Worm (Caenorhabditis elegans): ENCODE results near the gene hda-6.

hda-6 gene

ce11 chrIV:5367899-5368298, 3.8 kb upstream of the hda-6 start:
- no peak for TF ChIP-seq nhr-232 (tag; optimal IDR thresholded peaks at IDR 0.05)
- TF ChIP-seq pha-2 (tag; optimal IDR thresholded peaks at IDR 0.05), result no peak
- TF ChIP-seq sdc-2 (tag; optimal IDR thresholded peaks at IDR 0.05), result no peak
- TF ChIP-seq pros-1 (tag; optimal IDR thresholded peaks at IDR 0.05), result no peak
- TF ChIP-seq lim-6 (tag; optimal IDR thresholded peaks at IDR 0.05), result no peak
- TF ChIP-seq elt-4 (tag; optimal IDR thresholded peaks at IDR 0.05), result no peak
- no peak for TF ChIP-seq unc-55 (GFP tag; optimal IDR thresholded peaks at IDR 0.05)
- TF ChIP-seq nhr-11 (tag; optimal IDR thresholded peaks at IDR 0.05), result no peak
- no peak for TF ChIP-seq T23F11.4 (GFP tag; optimal IDR thresholded peaks at IDR 0.05)
- TF ChIP-seq nfya-1 (tag; optimal IDR thresholded peaks at IDR 0.05), result no peak

- TF ChIP-seq ceh-22 (tag; optimal IDR thresholded peaks at IDR 0.05) (no peak), eyg-1 (tag; optimal IDR thresholded peaks at IDR 0.05) (no peak), unc-55 (GFP tag; optimal IDR thresholded peaks at IDR 0.05) (no peak), pax-1 (tag; optimal IDR thresholded peaks at IDR 0.05) (no peak), gmeb-2 (tag; optimal IDR thresholded peaks at IDR 0.05) (no peak), tbx-2 (tag; optimal IDR thresholded peaks at IDR 0.05) (no peak), syd-9 (tag; optimal IDR thresholded peaks at IDR 0.05) (no peak), K02D7.2 (tag; optimal IDR thresholded peaks at IDR 0.05) (no peak)
Measured at ce11 chrIV:5366567-5366966, 2.5 kb upstream of the hda-6 start, which contains the start of gene sand-1. sand-1 (plus strand) TSS chrIV:5366867.

- no peak for TF ChIP-seq tbx-7 (tag; optimal IDR thresholded peaks at IDR 0.05)
- TF ChIP-seq T23F11.4 (GFP tag; optimal IDR thresholded peaks at IDR 0.05), result no peak
- TF ChIP-seq nfya-1 (tag; optimal IDR thresholded peaks at IDR 0.05), result peak; percentile 75
- TF ChIP-seq unc-3 (GFP tag; conservative IDR thresholded peaks at IDR 0.05), result no peak
- TF ChIP-seq unc-3 (tag; optimal IDR thresholded peaks at IDR 0.05), result no peak
Measured at ce11 chrIV:5360533-5360932, 3.6 kb downstream of the hda-6 start, which contains the start of gene F41H10.5. F41H10.5 (plus strand) TSS chrIV:5360907.

ce11 chrIV:5354564-5354963, 9.5 kb downstream of the hda-6 start:
- TF ChIP-seq elt-4 (tag; optimal IDR thresholded peaks at IDR 0.05) (no peak), Y22D7AL.16 (tag; optimal IDR thresholded peaks at IDR 0.05) (no peak), C08G9.2 (tag; optimal IDR thresholded peaks at IDR 0.05) (no peak), ceh-45 (GFP tag; IDR thresholded peaks at IDR 0.05) (no peak), pax-1 (tag; optimal IDR thresholded peaks at IDR 0.05) (no peak), rnt-1 (tag; optimal IDR thresholded peaks at IDR 0.05) (no peak), ceh-22 (tag; optimal IDR thresholded peaks at IDR 0.05) (no peak), ceh-6 (GFP tag; optimal IDR thresholded peaks at IDR 0.05) (no peak), ceh-18 (tag; optimal IDR thresholded peaks at IDR 0.05) (no peak)

- TF ChIP-seq ttx-3 (tag; optimal IDR thresholded peaks at IDR 0.05) (peak; percentile 24), ceh-2 (tag; optimal IDR thresholded peaks at IDR 0.05) (no peak), ceh-9 (tag; optimal IDR thresholded peaks at IDR 0.05) (no peak), F13H6.1 (tag; optimal IDR thresholded peaks at IDR 0.05) (no peak), K09A11.1 (tag; optimal IDR thresholded peaks at IDR 0.05; ENCODE audit: insufficient read depth) (no peak), tbx-2 (tag; optimal IDR thresholded peaks at IDR 0.05) (peak; percentile 17), lin-11 (tag; optimal IDR thresholded peaks at IDR 0.05) (no peak), ztf-16 (tag; optimal IDR thresholded peaks at IDR 0.05) (no peak), T23F11.4 (GFP tag; optimal IDR thresholded peaks at IDR 0.05) (no peak)
Measured at ce11 chrIV:5354124-5354523, 10.0 kb downstream of the hda-6 start, which contains the start of gene Y4C6B.1. Y4C6B.1 (plus strand) TSS chrIV:5354488.

ce11 chrIV:5353364-5353763, 10.7 kb downstream of the hda-6 start, which contains the start of gene Y4C6B.7:
Y4C6B.7 (minus strand) TSS chrIV:5353464.
- TF ChIP-seq hlh-13 (GFP tag; optimal IDR thresholded peaks at IDR 0.05) (no peak), nhr-232 (tag; optimal IDR thresholded peaks at IDR 0.05) (no peak), F13H6.1 (tag; optimal IDR thresholded peaks at IDR 0.05) (no peak), unc-86 (tag; optimal IDR thresholded peaks at IDR 0.05) (no peak), ref-2 (tag; optimal IDR thresholded peaks at IDR 0.05) (no peak), fkh-6 (tag; optimal IDR thresholded peaks at IDR 0.05) (no peak), ceh-31 (tag; optimal IDR thresholded peaks at IDR 0.05) (no peak), sox-4 (tag; optimal IDR thresholded peaks at IDR 0.05) (no peak), lim-6 (tag; optimal IDR thresholded peaks at IDR 0.05) (no peak), ceh-22 (tag; optimal IDR thresholded peaks at IDR 0.05) (no peak), sdc-2 (tag; optimal IDR thresholded peaks at IDR 0.05) (no peak), madf-2 (tag; optimal IDR thresholded peaks at IDR 0.05) (no peak), pat-9 (tag; optimal IDR thresholded peaks at IDR 0.05) (no peak), pax-1 (tag; optimal IDR thresholded peaks at IDR 0.05) (no peak), ama-1 (optimal IDR thresholded peaks at IDR 0.05) (no peak), fax-1 (tag; optimal IDR thresholded peaks at IDR 0.05) (no peak), tbx-7 (tag; optimal IDR thresholded peaks at IDR 0.05) (no peak)

Data from whole organism, late embryonic.